Fruit fly (Drosophila melanogaster) whole organism: ENCODE measurements around the gene CG16978.

Experiments
- CG8478 ChIP-seq: fragments of >200 bp; optimal IDR thresholded peaks from 2 replicates; lab custom pipeline; 2018; ENCODE audit warnings: inconsistent platforms
- Dll ChIP-seq: fragments of >200 bp; optimal IDR thresholded peaks from 2 replicates; lab custom pipeline; 2017
- EcR ChIP-seq, 2 experiments: fragments of >200 bp; optimal IDR thresholded peaks; 2 replicates each; lab custom pipeline; 2017; ENCODE audit warnings: missing biosample characterization in 2 of 2, missing genetic modification characterization in 2 of 2, missing genetic modification reagents in 2 of 2
- pan ChIP-seq: fragments of >200 bp; optimal IDR thresholded peaks from 2 replicates; lab custom pipeline; 2017
- psq ChIP-seq: fragments of >200 bp; optimal IDR thresholded peaks from 2 replicates; lab custom pipeline; 2017
- usp ChIP-seq: fragments of >200 bp; optimal IDR thresholded peaks from 2 replicates; lab custom pipeline; 2017; ENCODE audit warnings: missing biosample characterization, missing genetic modification characterization, mixed read lengths

- TF ChIP-seq psq (lab: Kevin White, UChicago) (no peak), CG8478 (lab: Kevin White, UChicago) (no peak), pan (lab: Kevin White, UChicago) (no peak), EcR (GFP tag; optimal IDR thresholded peaks at IDR 0.05; lab: Kevin White, UChicago) (no peak), Dll (no peak), usp (GFP tag; lab: Kevin White, UChicago) (no peak)
These were observed 12.9 kb upstream of the CG16978 start for dm6 chr2L:13156349-13156748.
